Fruit fly (Drosophila melanogaster): Measurements from ENCODE around the gene PpV.
A peak's percentile ranks its signal among the peaks of the same experiment; 100 is the strongest.

Gene PpV

dm6 chrX:6343323-6343722 lies 29.4 kb downstream of the PpV start:
- peak; percentile 76 for TF ChIP-seq pan (optimal IDR thresholded peaks at IDR 0.05)
- TF ChIP-seq usp (GFP tag; optimal IDR thresholded peaks at IDR 0.05) = no peak
- TF ChIP-seq CG8478 (optimal IDR thresholded peaks at IDR 0.05) = no peak
- no peak for TF ChIP-seq EcR (GFP tag; optimal IDR thresholded peaks at IDR 0.05)
- no peak for TF ChIP-seq Dll (optimal IDR thresholded peaks at IDR 0.05)

- no peak for TF ChIP-seq Dll (optimal IDR thresholded peaks at IDR 0.05)
- no peak for TF ChIP-seq CG8478 (optimal IDR thresholded peaks at IDR 0.05)
- no peak for TF ChIP-seq EcR (GFP tag; optimal IDR thresholded peaks at IDR 0.05)
- TF ChIP-seq pan (optimal IDR thresholded peaks at IDR 0.05) = no peak
- TF ChIP-seq psq (optimal IDR thresholded peaks at IDR 0.05) = no peak
- TF ChIP-seq usp (GFP tag; optimal IDR thresholded peaks at IDR 0.05) = no peak
Observed at dm6 chrX:6341678-6342077, 31.0 kb downstream of the PpV start.

dm6 chrX:6340593-6341068 lies 32.1 kb downstream of the PpV start:
- TF ChIP-seq usp (GFP tag; optimal IDR thresholded peaks at IDR 0.05) (no peak), Dll (optimal IDR thresholded peaks at IDR 0.05) (no peak), CG8478 (optimal IDR thresholded peaks at IDR 0.05) (no peak), pan (optimal IDR thresholded peaks at IDR 0.05) (no peak), EcR (GFP tag; optimal IDR thresholded peaks at IDR 0.05) (no peak), psq (optimal IDR thresholded peaks at IDR 0.05) (no peak)

- TF ChIP-seq EcR (GFP tag; optimal IDR thresholded peaks at IDR 0.05) (peak in 1 of 2 experiments; percentile 30), usp (GFP tag; optimal IDR thresholded peaks at IDR 0.05) (no peak)
Observed at dm6 chrX:6339970-6340548, 32.7 kb downstream of the PpV start.

dm6 chrX:6338738-6339614 lies 33.7 kb downstream of the PpV start:
- TF ChIP-seq CG8478 (optimal IDR thresholded peaks at IDR 0.05) (no peak), psq (optimal IDR thresholded peaks at IDR 0.05) (no peak), EcR (GFP tag; optimal IDR thresholded peaks at IDR 0.05) (no peak), Dll (optimal IDR thresholded peaks at IDR 0.05) (no peak), pan (optimal IDR thresholded peaks at IDR 0.05) (no peak), usp (GFP tag; optimal IDR thresholded peaks at IDR 0.05) (no peak)

- no peak for TF ChIP-seq EcR (GFP tag; optimal IDR thresholded peaks at IDR 0.05)
- TF ChIP-seq pan (optimal IDR thresholded peaks at IDR 0.05) = no peak
- no peak for TF ChIP-seq Dll (optimal IDR thresholded peaks at IDR 0.05)
- no peak for TF ChIP-seq CG8478 (optimal IDR thresholded peaks at IDR 0.05)
- no peak for TF ChIP-seq psq (optimal IDR thresholded peaks at IDR 0.05)
- TF ChIP-seq usp (GFP tag; optimal IDR thresholded peaks at IDR 0.05) = no peak
Observed at dm6 chrX:6337702-6338101, 35.0 kb downstream of the PpV start, which contains the start of gene CG3842. CG3842 (plus strand) TSS chrX:6337762.

- TF ChIP-seq CG8478 (optimal IDR thresholded peaks at IDR 0.05) (no peak), Dll (optimal IDR thresholded peaks at IDR 0.05) (no peak), usp (GFP tag; optimal IDR thresholded peaks at IDR 0.05) (no peak), pan (optimal IDR thresholded peaks at IDR 0.05) (no peak), EcR (GFP tag; optimal IDR thresholded peaks at IDR 0.05) (no peak), psq (optimal IDR thresholded peaks at IDR 0.05) (no peak)
Observed at dm6 chrX:6334945-6335344, 37.8 kb downstream of the PpV start.

dm6 chrX:6332988-6333719 lies 39.6 kb downstream of the PpV start:
- no peak for TF ChIP-seq EcR (GFP tag; optimal IDR thresholded peaks at IDR 0.05)
- TF ChIP-seq usp (GFP tag; optimal IDR thresholded peaks at IDR 0.05) = no peak
- TF ChIP-seq CG8478 (optimal IDR thresholded peaks at IDR 0.05) = no peak
- TF ChIP-seq pan (optimal IDR thresholded peaks at IDR 0.05) = no peak
- TF ChIP-seq psq (optimal IDR thresholded peaks at IDR 0.05) = no peak
- no peak for TF ChIP-seq Dll (optimal IDR thresholded peaks at IDR 0.05)

dm6 chrX:6330369-6330949 lies 42.3 kb downstream of the PpV start, which contains the start of gene CG42240:
CG42240 (plus strand) TSS chrX:6330842.
- TF ChIP-seq EcR (GFP tag; optimal IDR thresholded peaks at IDR 0.05) = no peak
- no peak for TF ChIP-seq psq (optimal IDR thresholded peaks at IDR 0.05)
- TF ChIP-seq Dll (optimal IDR thresholded peaks at IDR 0.05) = no peak
- no peak for TF ChIP-seq pan (optimal IDR thresholded peaks at IDR 0.05)
- no peak for TF ChIP-seq usp (GFP tag; optimal IDR thresholded peaks at IDR 0.05)
- no peak for TF ChIP-seq CG8478 (optimal IDR thresholded peaks at IDR 0.05)
